Worm (Caenorhabditis elegans): Measurements from ENCODE around the gene K08D8.10.
A peak's percentile ranks its signal among the peaks of the same experiment; 100 is the strongest.

The K08D8.10 gene

ce11 chrIV:12890445-12890844, 9.9 kb upstream of the K08D8.10 start, which contains the start of gene K08D8.6:
Gene K08D8.6 (minus strand): TSS chrIV:12890508.
- TF ChIP-seq rpc-1 (optimal IDR thresholded peaks at IDR 0.05) (no peak), rpc-1 (tag; optimal IDR thresholded peaks at IDR 0.05) (no peak), egrh-3 (GFP tag; IDR thresholded peaks at IDR 0.05) (no peak), lin-40 (tag; optimal IDR thresholded peaks at IDR 0.05) (no peak), ztf-28 (GFP tag; IDR thresholded peaks at IDR 0.05) (no peak), atf-7 (tag; optimal IDR thresholded peaks at IDR 0.05) (peak; percentile 36), F57C9.4 (tag; optimal IDR thresholded peaks at IDR 0.05) (no peak), him-1 (tag; optimal IDR thresholded peaks at IDR 0.05) (no peak), K12H6.12 (tag; optimal IDR thresholded peaks at IDR 0.05) (no peak), hrde-1 (tag; optimal IDR thresholded peaks at IDR 0.05; ENCODE audit: borderline replicate concordance) (no peak), nhr-80 (tag; optimal IDR thresholded peaks at IDR 0.05) (peak; percentile 87), sptf-2 (GFP tag; optimal IDR thresholded peaks at IDR 0.05) (no peak)

ce11 chrIV:12891080-12891479, 9.3 kb upstream of the K08D8.10 start:
- TF ChIP-seq akir-1 (GFP tag; optimal IDR thresholded peaks at IDR 0.05) (no peak), cebp-1 (GFP tag; IDR thresholded peaks at IDR 0.05) (no peak), cebp-1 (tag; optimal IDR thresholded peaks at IDR 0.05) (peak; percentile 22)

ce11 chrIV:12892194-12892593, 8.2 kb upstream of the K08D8.10 start, which contains the start of gene K08D8.1:
Gene K08D8.1 (plus strand): TSS chrIV:12892494.
- TF ChIP-seq atf-7 (tag; optimal IDR thresholded peaks at IDR 0.05) (no peak), hmg-1.2 (GFP tag; IDR thresholded peaks at IDR 0.05) (no peak), ztf-26 (tag; optimal IDR thresholded peaks at IDR 0.05) (no peak), die-1 (tag; optimal IDR thresholded peaks at IDR 0.05) (no peak)

ce11 chrIV:12893166-12893565, 7.2 kb upstream of the K08D8.10 start, which contains the start of gene K08D8.12:
Gene K08D8.12 (plus strand): TSS chrIV:12893466.
- TF ChIP-seq nhr-120 (GFP tag; IDR thresholded peaks at IDR 0.05) (no peak), unc-130 (GFP tag; optimal IDR thresholded peaks at IDR 0.05) (no peak), pbrm-1 (GFP tag; IDR thresholded peaks at IDR 0.05) (no peak), ztf-6 (GFP tag; IDR thresholded peaks at IDR 0.05) (no peak), efl-1 (GFP tag; optimal IDR thresholded peaks at IDR 0.05) (no peak)

ce11 chrIV:12894996-12895395, 5.4 kb upstream of the K08D8.10 start, which contains the start of gene K08D8.11:
Gene K08D8.11 (plus strand): TSS chrIV:12895296.
- TF ChIP-seq xnd-1 (tag; optimal IDR thresholded peaks at IDR 0.05) (no peak), F52B5.7 (tag; optimal IDR thresholded peaks at IDR 0.05) (no peak), snpc-3.4 (tag; optimal IDR thresholded peaks at IDR 0.05) (no peak), mel-28 (tag; optimal IDR thresholded peaks at IDR 0.05; ENCODE audit: borderline replicate concordance) (no peak), ceh-79 (tag; optimal IDR thresholded peaks at IDR 0.05) (no peak), B0261.1 (tag; optimal IDR thresholded peaks at IDR 0.05) (no peak), egrh-3 (GFP tag; IDR thresholded peaks at IDR 0.05) (no peak), gei-17 (GFP tag; optimal IDR thresholded peaks at IDR 0.05) (no peak), ztf-22 (GFP tag; optimal IDR thresholded peaks at IDR 0.05) (no peak), B0019.2 (GFP tag; conservative IDR thresholded peaks at IDR 0.05) (no peak), ets-4 (GFP tag; optimal IDR thresholded peaks at IDR 0.05) (no peak), zfh-2 (GFP tag; conservative IDR thresholded peaks at IDR 0.05) (no peak), rec-8 (tag; optimal IDR thresholded peaks at IDR 0.05) (no peak), akir-1 (GFP tag; optimal IDR thresholded peaks at IDR 0.05) (no peak), hmg-1.2 (GFP tag; IDR thresholded peaks at IDR 0.05) (no peak), ccch-3 (GFP tag; optimal IDR thresholded peaks at IDR 0.05) (no peak), F57C9.4 (tag; optimal IDR thresholded peaks at IDR 0.05) (no peak), athp-1 (tag; optimal IDR thresholded peaks at IDR 0.05) (no peak), K11D2.4 (GFP tag; IDR thresholded peaks at IDR 0.05) (no peak)

All from whole organism, young adult.